Worm (Caenorhabditis elegans) whole organism, L1 larva: ENCODE data around the gene ham-3.

Experiments
- aha-1 ChIP-seq: fragments of 150-350 bp; optimal IDR thresholded peaks from 2 replicates; lab custom pipeline; 2014; ENCODE audit warnings: missing biosample characterization, missing genetic modification characterization
- ama-1 ChIP-seq: fragments of 150-350 bp; optimal IDR thresholded peaks from 2 replicates; lab custom pipeline; 2014
- blmp-1 ChIP-seq: fragments of 150-350 bp; optimal IDR thresholded peaks from 2 replicates; lab custom pipeline; 2014; ENCODE audit warnings: missing biosample characterization, missing genetic modification characterization
- ceh-63 ChIP-seq: fragments of 200-800 bp; sonication (Bioruptor generic); optimal IDR thresholded peaks from 2 replicates; lab custom pipeline; 2018; ENCODE audit warnings: mild to moderate bottlenecking, missing genetic modification characterization, missing compliant biosample characterization
- ceh-8 ChIP-seq: fragments of 200-800 bp; sonication (Bioruptor generic); optimal IDR thresholded peaks from 2 replicates; lab custom pipeline; 2018; ENCODE audit warnings: mild to moderate bottlenecking, missing genetic modification characterization, moderate library complexity, missing compliant biosample characterization
- ceh-82 ChIP-seq, 3 experiments: fragments of 150-350 bp in 1 of 3; sonication (generic microtip) in 2 of 3; optimal IDR thresholded peaks; 2 replicates each; lab custom pipeline; 2014 to 2017; ENCODE audit warnings: missing biosample characterization in 3 of 3, missing genetic modification characterization in 3 of 3
- ceh-90 ChIP-seq: sonication (generic microtip); optimal IDR thresholded peaks from 2 replicates; lab custom pipeline; 2016; ENCODE audit warnings: missing genetic modification characterization, missing compliant biosample characterization
- dpl-1 ChIP-seq, 3 experiments: fragments of 150-350 bp in 2 of 3; sonication (generic microtip) in 1 of 3; optimal IDR thresholded peaks; 2 replicates each; lab custom pipeline; 2014 to 2017; ENCODE audit warnings: missing biosample characterization in 3 of 3, missing genetic modification characterization in 3 of 3, missing genetic modification reagents in 3 of 3
- efl-3 ChIP-seq: fragments of 200-800 bp; sonication (Bioruptor generic); optimal IDR thresholded peaks from 2 replicates; lab custom pipeline; 2018; ENCODE audit warnings: mild to moderate bottlenecking, missing genetic modification characterization, missing compliant biosample characterization
- egl-27 ChIP-seq, 2 experiments: fragments of 150-350 bp in 1 of 2; sonication (generic microtip); optimal IDR thresholded peaks; 3 replicates each; lab custom pipeline; 2017 to 2018; ENCODE audit warnings: missing biosample characterization in 2 of 2, missing genetic modification characterization in 2 of 2, missing genetic modification reagents in 2 of 2
- elt-3 ChIP-seq, 6 experiments: fragments of 150-350 bp in 1 of 6; sonication (generic microtip); optimal IDR thresholded peaks; 2 replicates each; lab custom pipeline; 2017 to 2018; ENCODE audit warnings: missing biosample characterization in 6 of 6, missing genetic modification characterization in 6 of 6, inconsistent platforms in 1 of 6
- ets-5 ChIP-seq: fragments of 200-800 bp; sonication (Bioruptor generic); IDR thresholded peaks from 2 replicates; pipeline ENCODE4 v1.3.6; 2022; ENCODE audit warnings: missing genetic modification characterization, missing compliant biosample characterization
- fkh-4 ChIP-seq: sonication (generic microtip); optimal IDR thresholded peaks from 2 replicates; lab custom pipeline; 2016; ENCODE audit warnings: missing compliant biosample characterization, missing genetic modification characterization, borderline replicate concordance
- grh-1 ChIP-seq: fragments of 200-800 bp; sonication (Bioruptor generic); IDR thresholded peaks from 2 replicates; pipeline ENCODE4 v1.3.6; 2022; ENCODE audit warnings: missing genetic modification reagents, missing genetic modification characterization, missing compliant biosample characterization
- lin-13 ChIP-seq: fragments of 150-350 bp; optimal IDR thresholded peaks from 2 replicates; lab custom pipeline; 2014; ENCODE audit warnings: missing biosample characterization, missing genetic modification reagents, missing genetic modification characterization
- lin-14 ChIP-seq: fragments of 200-800 bp; sonication (Bioruptor generic); optimal IDR thresholded peaks from 2 replicates; lab custom pipeline; 2018; ENCODE audit warnings: mild to moderate bottlenecking, missing genetic modification characterization, moderate library complexity, missing compliant biosample characterization
- lin-35 ChIP-seq, 2 experiments: fragments of 150-350 bp; optimal IDR thresholded peaks; 2 replicates each; lab custom pipeline; 2014; ENCODE audit warnings: missing biosample characterization in 2 of 2, missing genetic modification characterization in 2 of 2, missing genetic modification reagents in 2 of 2
- lin-39 ChIP-seq: fragments of 150-350 bp; optimal IDR thresholded peaks from 2 replicates; lab custom pipeline; 2014; ENCODE audit warnings: missing biosample characterization, missing genetic modification reagents, missing genetic modification characterization
- lsy-2 ChIP-seq, 2 experiments: fragments of 150-350 bp; optimal IDR thresholded peaks; 2 replicates each; lab custom pipeline; 2014; ENCODE audit warnings: missing biosample characterization in 2 of 2, missing genetic modification characterization in 2 of 2
- mab-9 ChIP-seq: fragments of 200-800 bp; sonication (Bioruptor generic); IDR thresholded peaks from 2 replicates; pipeline ENCODE4 v1.3.6; 2022; ENCODE audit warnings: missing genetic modification reagents, missing genetic modification characterization, missing compliant biosample characterization
- nhr-11 ChIP-seq: fragments of 150-350 bp; optimal IDR thresholded peaks from 2 replicates; lab custom pipeline; 2014; ENCODE audit warnings: missing biosample characterization, missing genetic modification characterization
- nhr-12 ChIP-seq: sonication (generic microtip); optimal IDR thresholded peaks from 2 replicates; lab custom pipeline; 2017; ENCODE audit warnings: missing biosample characterization, missing genetic modification characterization
- nhr-19 ChIP-seq: fragments of 200-800 bp; sonication (Bioruptor generic); conservative IDR thresholded peaks from 2 replicates; pipeline ENCODE4 v1.3.6; 2022; ENCODE audit warnings: missing genetic modification characterization, missing compliant biosample characterization
- nhr-20 ChIP-seq: sonication (generic microtip); optimal IDR thresholded peaks from 2 replicates; lab custom pipeline; 2016; ENCODE audit warnings: mild to moderate bottlenecking, missing genetic modification characterization, missing compliant biosample characterization
- nhr-28 ChIP-seq: fragments of 150-350 bp; optimal IDR thresholded peaks from 2 replicates; lab custom pipeline; 2014; ENCODE audit warnings: missing biosample characterization, missing genetic modification characterization
- nhr-47 ChIP-seq: sonication (generic microtip); optimal IDR thresholded peaks from 2 replicates; lab custom pipeline; 2016; ENCODE audit warnings: mild to moderate bottlenecking, missing genetic modification characterization, moderate library complexity, missing compliant biosample characterization
- nhr-71 ChIP-seq: sonication (generic microtip); optimal IDR thresholded peaks from 2 replicates; lab custom pipeline; 2016; ENCODE audit warnings: mild to moderate bottlenecking, missing genetic modification characterization, moderate library complexity, missing compliant biosample characterization
- nhr-77 ChIP-seq: fragments of 150-350 bp; optimal IDR thresholded peaks from 2 replicates; lab custom pipeline; 2014; ENCODE audit warnings: missing biosample characterization, missing genetic modification characterization
- nhr-85 ChIP-seq: sonication (generic microtip); peaks from one replicate; lab custom pipeline; 2016; ENCODE audit warnings: missing genetic modification characterization, inconsistent platforms, missing compliant biosample characterization
- nhr-90 ChIP-seq: sonication (generic microtip); optimal IDR thresholded peaks from 2 replicates; lab custom pipeline; 2016; ENCODE audit warnings: mild to moderate bottlenecking, missing genetic modification characterization, missing compliant biosample characterization; ENCODE audit not compliant: poor library complexity
- pax-3 ChIP-seq: fragments of 200-800 bp; sonication (Bioruptor generic); optimal IDR thresholded peaks from 2 replicates; lab custom pipeline; 2018; ENCODE audit warnings: mild to moderate bottlenecking, missing genetic modification characterization, moderate library complexity, missing compliant biosample characterization
- rnt-1 ChIP-seq: sonication (generic microtip); optimal IDR thresholded peaks from 2 replicates; lab custom pipeline; 2016; ENCODE audit warnings: mild to moderate bottlenecking, missing genetic modification characterization, moderate library complexity, missing compliant biosample characterization
- snu-23 ChIP-seq: sonication (generic microtip); optimal IDR thresholded peaks from 2 replicates; lab custom pipeline; 2016; ENCODE audit warnings: missing genetic modification characterization, missing compliant biosample characterization
- sptf-1 ChIP-seq: fragments of 150-350 bp; optimal IDR thresholded peaks from 2 replicates; lab custom pipeline; 2014; ENCODE audit warnings: missing biosample characterization, missing genetic modification characterization
- sup-37 ChIP-seq: fragments of 200-800 bp; sonication (Bioruptor generic); optimal IDR thresholded peaks from 2 replicates; lab custom pipeline; 2018; ENCODE audit warnings: mild to moderate bottlenecking, missing genetic modification characterization, missing compliant biosample characterization
- swsn-7 ChIP-seq: sonication (generic microtip); optimal IDR thresholded peaks from 2 replicates; lab custom pipeline; 2016; ENCODE audit warnings: missing genetic modification characterization, missing compliant biosample characterization
- tbx-2 ChIP-seq: sonication (generic microtip); optimal IDR thresholded peaks from 2 replicates; lab custom pipeline; 2016; ENCODE audit warnings: missing genetic modification characterization, missing compliant biosample characterization
- tlp-1 ChIP-seq: fragments of 150-350 bp; optimal IDR thresholded peaks from 2 replicates; lab custom pipeline; 2014; ENCODE audit warnings: missing biosample characterization, missing genetic modification characterization
- unc-86 ChIP-seq: sonication (generic microtip); optimal IDR thresholded peaks from 2 replicates; lab custom pipeline; 2016; ENCODE audit warnings: missing genetic modification characterization, missing compliant biosample characterization
- vab-15 ChIP-seq: sonication (generic microtip); optimal IDR thresholded peaks from 2 replicates; lab custom pipeline; 2017; ENCODE audit warnings: missing genotype, mild to moderate bottlenecking, missing genetic modification characterization, missing compliant biosample characterization
- xbp-1 ChIP-seq: sonication (generic microtip); optimal IDR thresholded peaks from 2 replicates; lab custom pipeline; 2016; ENCODE audit warnings: missing genetic modification characterization, missing compliant biosample characterization
- zip-4 ChIP-seq: fragments of 200-800 bp; sonication (Bioruptor generic); optimal IDR thresholded peaks from 2 replicates; lab custom pipeline; 2018; ENCODE audit warnings: mild to moderate bottlenecking, missing genetic modification characterization, moderate library complexity, missing compliant biosample characterization
- ztf-4 ChIP-seq: fragments of 150-350 bp; optimal IDR thresholded peaks from 2 replicates; lab custom pipeline; 2014; ENCODE audit warnings: missing biosample characterization, missing genetic modification characterization

ham-3 gene

DNA sequence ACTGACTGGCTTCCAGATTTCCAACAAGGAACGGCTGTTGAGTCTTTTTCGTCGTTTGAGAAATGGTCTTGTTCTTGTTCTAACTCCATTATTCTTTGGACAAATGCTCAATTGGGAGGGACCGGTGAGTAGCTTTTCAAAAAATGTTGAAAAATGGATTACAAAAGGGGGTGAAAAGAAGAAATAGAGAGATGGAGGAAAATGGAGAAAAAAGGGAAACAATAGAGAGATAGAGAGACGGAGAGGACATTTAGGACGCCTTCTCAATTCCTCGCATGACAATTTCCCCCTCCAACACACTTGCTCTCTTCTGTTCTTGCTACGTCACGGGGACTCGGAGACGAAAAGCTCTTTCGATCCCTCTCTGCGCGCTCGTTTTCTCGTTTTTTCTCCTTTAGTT lies 32.4 kb downstream of the ham-3 start (continued):
- TF ChIP-seq rnt-1 (tag; lab: Kevin White, UChicago) (peak; percentile 40), tlp-1 (no peak), ets-5 (GFP tag; lab: Robert Waterston, UW) (no peak), unc-86 (peak; percentile 50), aha-1 (tag; lab: Kevin White, UChicago) (no peak), ceh-90 (tag; lab: Kevin White, UChicago) (no peak), nhr-71 (tag; lab: Kevin White, UChicago) (peak; percentile 70), nhr-28 (tag; lab: Kevin White, UChicago) (no peak), sup-37 (GFP tag; lab: Kevin White, UChicago) (peak; percentile 5), lin-13 (GFP tag; lab: Kevin White, UChicago) (no peak), nhr-85 (no peak), lin-35 (GFP tag; optimal IDR thresholded peaks at IDR 0.05; lab: Kevin White, UChicago) (peak in 1 of 2 experiments; percentile 24), ceh-63 (GFP tag; lab: Kevin White, UChicago) (no peak), nhr-19 (peak; percentile 35; the same call in 1 of the 2 replicates), grh-1 (GFP tag; lab: Robert Waterston, UW) (no peak), nhr-12 (tag; lab: Kevin White, UChicago) (no peak), dpl-1 (GFP tag; optimal IDR thresholded peaks at IDR 0.05; lab: Kevin White, UChicago) (peak in 1 of 3 experiments; percentile 5), lin-14 (GFP tag; lab: Kevin White, UChicago) (peak; percentile 93), snu-23 (GFP tag; lab: Kevin White, UChicago) (peak; percentile 52), swsn-7 (peak; percentile 35), sptf-1 (tag; lab: Kevin White, UChicago) (no peak), ceh-8 (GFP tag; lab: Kevin White, UChicago) (peak; percentile 49), nhr-77 (tag; lab: Kevin White, UChicago) (no peak), ceh-82 (tag; optimal IDR thresholded peaks at IDR 0.05; lab: Kevin White, UChicago) (peak in 2 of 3 experiments; percentile 7 to 71), lin-39 (tag; lab: Kevin White, UChicago) (no peak), mab-9 (GFP tag; lab: Robert Waterston, UW) (no peak), efl-3 (GFP tag; lab: Kevin White, UChicago) (no peak)
- TF ChIP-seq, all 84 proteins: peak for 27

ce11 chrIII:10154993-10155392 lies 34.4 kb downstream of the ham-3 start:
- TF ChIP-seq ztf-4 (tag; lab: Kevin White, UChicago) (peak; percentile 29), xbp-1 (no peak), snu-23 (GFP tag; lab: Kevin White, UChicago) (peak; percentile 15), nhr-19 (peak; percentile 22; the same call in 1 of the 2 replicates), nhr-11 (tag; lab: Kevin White, UChicago) (no peak), nhr-90 (tag; lab: Kevin White, UChicago) (no peak), vab-15 (tag; lab: Kevin White, UChicago) (no peak), tbx-2 (tag; lab: Kevin White, UChicago) (peak; percentile 42), ama-1 (lab: Kevin White, UChicago) (no peak), fkh-4 (tag; lab: Kevin White, UChicago) (no peak), lin-13 (GFP tag; lab: Kevin White, UChicago) (no peak), lin-14 (GFP tag; lab: Kevin White, UChicago) (peak; percentile 34), lsy-2 (tag; optimal IDR thresholded peaks at IDR 0.05; lab: Kevin White, UChicago) (peak; percentile 14 to 16), nhr-71 (tag; lab: Kevin White, UChicago) (peak; percentile 73), nhr-20 (tag; lab: Kevin White, UChicago) (peak; percentile 5), egl-27 (tag; optimal IDR thresholded peaks at IDR 0.05; lab: Kevin White, UChicago) (no peak)

DNA sequence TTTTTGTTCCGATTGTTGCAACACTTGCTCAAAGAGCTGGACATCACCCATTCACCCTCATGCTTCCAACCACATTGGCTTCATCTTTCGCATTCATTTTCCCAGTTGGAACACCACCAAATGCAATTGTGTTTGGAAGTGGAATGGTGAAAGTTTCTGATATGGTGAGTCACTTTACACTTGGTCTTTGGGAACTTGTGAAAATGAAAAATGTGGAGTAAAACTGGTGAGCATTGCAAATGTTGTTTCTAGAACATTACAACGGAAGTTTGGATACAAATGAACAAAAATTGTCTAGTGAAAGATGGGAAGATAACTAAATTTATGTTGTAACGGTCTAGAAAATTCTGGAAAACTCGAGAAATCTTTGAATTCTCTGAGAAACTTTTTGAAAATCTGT lies 35.7 kb downstream of the ham-3 start:
- TF ChIP-seq ets-5 (GFP tag; lab: Robert Waterston, UW), result no peak
- no peak for TF ChIP-seq unc-86
- TF ChIP-seq snu-23 (GFP tag; lab: Kevin White, UChicago), result no peak
- no peak for TF ChIP-seq nhr-47 (tag; lab: Kevin White, UChicago)
- TF ChIP-seq blmp-1, result no peak
- TF ChIP-seq xbp-1, result no peak
- TF ChIP-seq pax-3 (tag; lab: Kevin White, UChicago), result no peak
- TF ChIP-seq elt-3 (tag; optimal IDR thresholded peaks at IDR 0.05; lab: Kevin White, UChicago), result no peak
- TF ChIP-seq zip-4 (GFP tag; lab: Kevin White, UChicago), result no peak
- no peak for TF ChIP-seq nhr-19
- no peak for TF ChIP-seq ama-1 (lab: Kevin White, UChicago)
- no peak for TF ChIP-seq nhr-71 (tag; lab: Kevin White, UChicago)
- no peak for TF ChIP-seq ceh-8 (GFP tag; lab: Kevin White, UChicago)
